Fruit fly (Drosophila melanogaster) whole organism, embryonic: ENCODE measurements around the gene CG4770.

Experiments used
- Aef1 ChIP-seq: fragments of 200-800 bp; sonication (Bioruptor generic); IDR thresholded peaks from 3 replicates; pipeline ENCODE4 v1.3.6; 2022; ENCODE audit warnings: missing biosample characterization, missing genetic modification characterization
- B-H1 ChIP-seq: fragments of 200-800 bp; sonication (Bioruptor generic); IDR thresholded peaks from 3 replicates; pipeline ENCODE4 v1.3.6; 2022; ENCODE audit warnings: missing biosample characterization, missing genetic modification characterization
- CG10209 ChIP-seq: fragments of 200-800 bp; sonication (Bioruptor generic); optimal IDR thresholded peaks from 3 replicates; lab custom pipeline; 2017; ENCODE audit warnings: missing biosample characterization, mild to moderate bottlenecking, missing genetic modification characterization, missing genetic modification reagents
- CG10366 ChIP-seq: fragments of 200-800 bp; sonication (Bioruptor generic); IDR thresholded peaks from 2 replicates; pipeline ENCODE4 v1.3.6; 2022; ENCODE audit warnings: missing biosample characterization, missing genetic modification characterization
- CG10431 ChIP-seq: fragments of 200-800 bp; sonication (Bioruptor generic); optimal IDR thresholded peaks from 3 replicates; lab custom pipeline; 2018; ENCODE audit warnings: missing biosample characterization, mild to moderate bottlenecking, missing genetic modification characterization
- CG11560 ChIP-seq: fragments of 200-800 bp; sonication (Bioruptor generic); IDR thresholded peaks from 3 replicates; pipeline ENCODE4 v1.3.6; 2022; ENCODE audit warnings: missing biosample characterization, missing genetic modification characterization
- CG12071 ChIP-seq: fragments of 200-800 bp; sonication (Bioruptor generic); optimal IDR thresholded peaks from 3 replicates; lab custom pipeline; 2018; ENCODE audit warnings: missing biosample characterization, mild to moderate bottlenecking, missing genetic modification characterization
- CG12219 ChIP-seq: fragments of 200-800 bp; sonication (Bioruptor generic); optimal IDR thresholded peaks from 3 replicates; lab custom pipeline; 2018; ENCODE audit warnings: missing biosample characterization, mild to moderate bottlenecking, missing genetic modification characterization
- CG1233 ChIP-seq: fragments of 200-800 bp; sonication (Bioruptor generic); optimal IDR thresholded peaks from 4 replicates; lab custom pipeline; 2018; ENCODE audit warnings: missing biosample characterization, mild to moderate bottlenecking, missing genetic modification characterization
- CG13123 ChIP-seq: fragments of 200-800 bp; sonication (Bioruptor generic); optimal IDR thresholded peaks from 2 replicates; lab custom pipeline; 2016; ENCODE audit warnings: missing biosample characterization, missing genetic modification characterization
- CG1602 ChIP-seq: fragments of 200-800 bp; sonication (Bioruptor generic); optimal IDR thresholded peaks from 3 replicates; lab custom pipeline; 2016; ENCODE audit warnings: missing biosample characterization, missing genetic modification characterization
- CG17385 ChIP-seq: fragments of 200-800 bp; sonication (Bioruptor generic); optimal IDR thresholded peaks from 3 replicates; lab custom pipeline; 2018; ENCODE audit warnings: missing biosample characterization, mild to moderate bottlenecking, missing genetic modification characterization
- CG18011 ChIP-seq: fragments of 200-800 bp; sonication (Bioruptor generic); optimal IDR thresholded peaks from 2 replicates; lab custom pipeline; 2017; ENCODE audit warnings: missing biosample characterization, missing genetic modification characterization, mild to moderate bottlenecking, moderate library complexity, missing genotype
- CG2120 ChIP-seq: fragments of 200-800 bp; sonication (Bioruptor generic); optimal IDR thresholded peaks from 3 replicates; lab custom pipeline; 2016; ENCODE audit warnings: missing biosample characterization, missing genetic modification characterization
- CG2199 ChIP-seq: fragments of 200-800 bp; sonication (Bioruptor generic); IDR thresholded peaks from 3 replicates; pipeline ENCODE4 v1.3.6; 2022; ENCODE audit warnings: missing biosample characterization, missing genetic modification characterization
- CG32532 ChIP-seq: fragments of 200-800 bp; sonication (Bioruptor generic); IDR thresholded peaks from 2 replicates; pipeline ENCODE4 v1.3.6; 2022; ENCODE audit warnings: missing biosample characterization, missing genetic modification characterization
- CG32772 ChIP-seq: fragments of 200-800 bp; sonication (Bioruptor generic); IDR thresholded peaks from 2 replicates; pipeline ENCODE4 v1.3.6; 2022; ENCODE audit warnings: missing biosample characterization, missing genetic modification characterization
- CG33213 ChIP-seq: fragments of 200-800 bp; sonication (Bioruptor generic); optimal IDR thresholded peaks from 3 replicates; lab custom pipeline; 2016; ENCODE audit warnings: missing biosample characterization, missing genetic modification characterization
- CG33557 ChIP-seq: fragments of 200-800 bp; sonication (Bioruptor generic); optimal IDR thresholded peaks from 2 replicates; lab custom pipeline; 2019; ENCODE audit warnings: missing biosample characterization, mild to moderate bottlenecking, missing genetic modification characterization, moderate library complexity
- CG43689 ChIP-seq: fragments of 200-800 bp; sonication (Bioruptor generic); IDR thresholded peaks from 2 replicates; pipeline ENCODE4 v1.3.6; 2022; ENCODE audit warnings: missing biosample characterization, missing genetic modification characterization
- CG5953 ChIP-seq: fragments of 200-800 bp; sonication (Bioruptor generic); IDR thresholded peaks from 2 replicates; pipeline ENCODE4 v1.3.6; 2022; ENCODE audit warnings: missing biosample characterization, missing genetic modification characterization
- CG6791 ChIP-seq: fragments of 200-800 bp; sonication (Bioruptor generic); IDR thresholded peaks from 3 replicates; pipeline ENCODE4 v1.3.6; 2022; ENCODE audit warnings: missing biosample characterization, missing genetic modification characterization; ENCODE audit not compliant: partially characterized antibody
- CG8924 ChIP-seq: fragments of 200-800 bp; optimal IDR thresholded peaks from 3 replicates; lab custom pipeline; 2019; ENCODE audit warnings: missing biosample characterization, mild to moderate bottlenecking, missing genetic modification characterization, moderate library complexity
- CG9797 ChIP-seq: fragments of 200-800 bp; sonication (Bioruptor generic); optimal IDR thresholded peaks from 3 replicates; lab custom pipeline; 2018; ENCODE audit warnings: missing biosample characterization, mild to moderate bottlenecking, missing genetic modification characterization
- Dek ChIP-seq: fragments of 200-800 bp; sonication (Bioruptor generic); optimal IDR thresholded peaks from 3 replicates; lab custom pipeline; 2019; ENCODE audit warnings: missing biosample characterization, mild to moderate bottlenecking, missing genetic modification characterization, moderate library complexity
- HLH4C ChIP-seq: fragments of 200-800 bp; sonication (Bioruptor generic); IDR thresholded peaks from 3 replicates; pipeline ENCODE4 v1.3.6; 2022; ENCODE audit warnings: missing biosample characterization, missing genetic modification characterization; ENCODE audit not compliant: partially characterized antibody
- Hmx ChIP-seq: fragments of 200-800 bp; sonication (Bioruptor generic); optimal IDR thresholded peaks from 2 replicates; lab custom pipeline; 2016; ENCODE audit warnings: missing biosample characterization, missing genetic modification characterization
- Hr51 ChIP-seq, 2 experiments: fragments of 200-800 bp; sonication (Bioruptor generic); optimal IDR thresholded peaks; 2 replicates in 1 of 2; 3 replicates in 1 of 2; lab custom pipeline; 2016 to 2018; ENCODE audit warnings: missing biosample characterization in 2 of 2, missing genetic modification characterization in 2 of 2, mild to moderate bottlenecking in 1 of 2, moderate library complexity in 1 of 2
- MTF-1 ChIP-seq: fragments of 200-800 bp; sonication (Bioruptor generic); optimal IDR thresholded peaks from 2 replicates; lab custom pipeline; 2018; ENCODE audit warnings: missing biosample characterization, mild to moderate bottlenecking, missing genetic modification characterization, borderline replicate concordance
- Neu2 ChIP-seq: fragments of 200-800 bp; sonication (Bioruptor generic); optimal IDR thresholded peaks from 3 replicates; lab custom pipeline; 2016; ENCODE audit warnings: missing biosample characterization, missing genetic modification characterization, borderline replicate concordance
- NfI ChIP-seq: fragments of 200-800 bp; sonication (Bioruptor generic); optimal IDR thresholded peaks from 3 replicates; lab custom pipeline; 2018; ENCODE audit warnings: missing biosample characterization, mild to moderate bottlenecking, missing genetic modification characterization, moderate library complexity
- Oli ChIP-seq: fragments of 200-800 bp; sonication (Bioruptor generic); optimal IDR thresholded peaks from 2 replicates; lab custom pipeline; 2018; ENCODE audit warnings: missing biosample characterization, mild to moderate bottlenecking, missing genetic modification characterization, moderate library complexity
- PHDP ChIP-seq: fragments of 200-800 bp; sonication (Bioruptor generic); optimal IDR thresholded peaks from 3 replicates; lab custom pipeline; 2018; ENCODE audit warnings: missing biosample characterization, mild to moderate bottlenecking, missing genetic modification characterization, moderate library complexity
- ara ChIP-seq: fragments of 200-800 bp; sonication (Bioruptor generic); IDR thresholded peaks from 2 replicates; pipeline ENCODE4 v1.3.6; 2022; ENCODE audit warnings: missing biosample characterization, missing genetic modification characterization
- cg ChIP-seq: fragments of 200-800 bp; sonication (Bioruptor generic); optimal IDR thresholded peaks from 3 replicates; lab custom pipeline; 2019; ENCODE audit warnings: missing biosample characterization, mild to moderate bottlenecking, missing genetic modification characterization, moderate library complexity
- ci ChIP-seq: fragments of 200-800 bp; sonication (Bioruptor generic); IDR thresholded peaks from 3 replicates; pipeline ENCODE4 v1.3.6; 2022; ENCODE audit warnings: missing biosample characterization, missing genetic modification characterization
- ewg ChIP-seq: fragments of 200-800 bp; sonication (Bioruptor generic); optimal IDR thresholded peaks from 3 replicates; lab custom pipeline; 2017; ENCODE audit warnings: mild to moderate bottlenecking, missing biosample characterization, missing genetic modification reagents, missing genetic modification characterization
- fd3F ChIP-seq: fragments of 200-800 bp; sonication (Bioruptor generic); optimal IDR thresholded peaks from 2 replicates; lab custom pipeline; 2018; ENCODE audit warnings: missing biosample characterization, mild to moderate bottlenecking, missing genetic modification characterization, moderate library complexity
- gfzf ChIP-seq: fragments of 200-800 bp; sonication (Bioruptor generic); optimal IDR thresholded peaks from 2 replicates; lab custom pipeline; 2016; ENCODE audit warnings: missing biosample characterization, mild to moderate bottlenecking, missing genetic modification characterization, moderate library complexity
- h ChIP-seq: fragments of >200 bp; optimal IDR thresholded peaks from 2 replicates; lab custom pipeline; 2017
- klu ChIP-seq: fragments of 200-800 bp; sonication (Bioruptor generic); IDR thresholded peaks from 2 replicates; pipeline ENCODE4 v1.3.6; 2022; ENCODE audit warnings: missing biosample characterization, missing genetic modification characterization
- mld ChIP-seq: fragments of 200-800 bp; sonication (Bioruptor generic); IDR thresholded peaks from 3 replicates; pipeline ENCODE4 v1.3.6; 2022; ENCODE audit warnings: missing biosample characterization, missing genetic modification characterization; ENCODE audit not compliant: partially characterized antibody
- nerfin-1 ChIP-seq: fragments of 200-800 bp; sonication (Bioruptor generic); optimal IDR thresholded peaks from 3 replicates; lab custom pipeline; 2019; ENCODE audit warnings: missing biosample characterization, mild to moderate bottlenecking, missing genetic modification characterization, moderate library complexity
- onecut ChIP-seq: fragments of 200-800 bp; sonication (Bioruptor generic); IDR thresholded peaks from 2 replicates; pipeline ENCODE4 v1.3.6; 2022; ENCODE audit warnings: missing biosample characterization, missing genetic modification characterization
- phol ChIP-seq: fragments of 200-800 bp; sonication (Bioruptor generic); optimal IDR thresholded peaks from 3 replicates; lab custom pipeline; 2018; ENCODE audit warnings: missing biosample characterization, mild to moderate bottlenecking, missing genetic modification characterization, moderate library complexity
- row ChIP-seq: fragments of 200-800 bp; sonication (Bioruptor generic); IDR thresholded peaks from 3 replicates; pipeline ENCODE4 v1.3.6; 2022; ENCODE audit warnings: missing biosample characterization, missing genetic modification characterization
- sd ChIP-seq: fragments of 200-800 bp; sonication (Bioruptor generic); optimal IDR thresholded peaks from 3 replicates; lab custom pipeline; 2018; ENCODE audit warnings: missing biosample characterization, mild to moderate bottlenecking, missing genetic modification characterization, moderate library complexity
- sna ChIP-seq: fragments of 200-800 bp; sonication (Bioruptor generic); IDR thresholded peaks from 2 replicates; pipeline ENCODE4 v1.3.6; 2022; ENCODE audit warnings: missing biosample characterization, missing genetic modification characterization; ENCODE audit not compliant: partially characterized antibody
- vnd ChIP-seq: fragments of 200-800 bp; sonication (Bioruptor generic); IDR thresholded peaks from 3 replicates; pipeline ENCODE4 v1.3.6; 2022; ENCODE audit warnings: missing biosample characterization, missing genetic modification characterization; ENCODE audit not compliant: partially characterized antibody

Gene CG4770

dm6 chr3R:19889603-19890187 lies 28.6 kb upstream of the CG4770 start (continued):
- no peak for TF ChIP-seq h
- no peak for TF ChIP-seq sna (GFP tag; lab: Robert Waterston, UW)
- TF ChIP-seq CG32772 (GFP tag; lab: Robert Waterston, UW): no peak
- peak; percentile 78 for TF ChIP-seq Dek (tag; lab: Kevin White, UChicago)
- no peak for TF ChIP-seq vnd
- TF ChIP-seq fd3F: peak; percentile 76
- no peak for TF ChIP-seq CG2199 (GFP tag; lab: Robert Waterston, UW)
- peak; percentile 38; the same call in 1 of the 2 replicates for TF ChIP-seq onecut
- TF ChIP-seq CG6791 (GFP tag; lab: Robert Waterston, UW): no peak
- no peak for TF ChIP-seq CG33557 (GFP tag; lab: Kevin White, UChicago)
- peak; percentile 43 for TF ChIP-seq ewg (GFP tag; lab: Kevin White, UChicago)
- TF ChIP-seq CG11560 (tag; lab: Robert Waterston, UW): no peak
- peak; percentile 65 for TF ChIP-seq sd (tag; lab: Kevin White, UChicago)
- peak; percentile 28 for TF ChIP-seq CG1602 (GFP tag; lab: Kevin White, UChicago)
- peak; percentile 78 for TF ChIP-seq phol
- no peak for TF ChIP-seq mld
- TF ChIP-seq CG10209 (GFP tag; lab: Kevin White, UChicago): peak; percentile 80
- TF ChIP-seq MTF-1 (GFP tag; lab: Kevin White, UChicago): peak; percentile 23
- TF ChIP-seq klu (GFP tag; lab: Robert Waterston, UW): no peak
- peak; percentile 27 for TF ChIP-seq CG33213 (GFP tag; lab: Kevin White, UChicago)
- TF ChIP-seq PHDP (tag; lab: Kevin White, UChicago): peak; percentile 85
- peak; percentile 46 for TF ChIP-seq CG12219 (GFP tag; lab: Kevin White, UChicago)
- TF ChIP-seq CG1233 (GFP tag; lab: Kevin White, UChicago): peak; percentile 79
- TF ChIP-seq Oli: peak; percentile 75
- TF ChIP-seq CG10431 (GFP tag; lab: Kevin White, UChicago): no peak
- TF ChIP-seq CG32532: peak; percentile 76
- TF ChIP-seq Aef1 (GFP tag; lab: Robert Waterston, UW): peak; percentile 58; the same call in 2 of the 3 replicates
- peak; percentile 66 for TF ChIP-seq NfI (GFP tag; lab: Kevin White, UChicago)
- no peak for TF ChIP-seq CG5953 (GFP tag; lab: Robert Waterston, UW)
- TF ChIP-seq gfzf: no peak
- peak; percentile 64 for TF ChIP-seq CG17385
- peak in 1 of 2 experiments; percentile 88 for TF ChIP-seq Hr51 (GFP tag; optimal IDR thresholded peaks at IDR 0.05; lab: Kevin White, UChicago)
- TF ChIP-seq CG18011 (GFP tag; lab: Kevin White, UChicago): peak; percentile 6
- TF ChIP-seq CG10366 (GFP tag; lab: Robert Waterston, UW): peak; percentile 46; the same call in 1 of the 2 replicates
- no peak for TF ChIP-seq B-H1 (GFP tag; lab: Robert Waterston, UW)
- peak; percentile 33 for TF ChIP-seq CG12071 (GFP tag; lab: Kevin White, UChicago)
- TF ChIP-seq Neu2 (GFP tag; lab: Kevin White, UChicago): no peak
- peak; percentile 31 for TF ChIP-seq nerfin-1
- TF ChIP-seq CG43689 (GFP tag; lab: Robert Waterston, UW): no peak
- TF ChIP-seq row (GFP tag; lab: Robert Waterston, UW): peak; percentile 79
- TF ChIP-seq ara (GFP tag; lab: Robert Waterston, UW): 0 out of 2 replicates have a peak, but pooled peaks have one; percentile 7
- TF ChIP-seq CG2120: peak; percentile 70
- TF ChIP-seq HLH4C (GFP tag; lab: Robert Waterston, UW): no peak
- no peak for TF ChIP-seq CG9797 (GFP tag; lab: Kevin White, UChicago)
- TF ChIP-seq CG8924 (tag; lab: Kevin White, UChicago): peak; percentile 87
- TF ChIP-seq Hmx (GFP tag; lab: Kevin White, UChicago): no peak
- TF ChIP-seq CG13123 (GFP tag; lab: Kevin White, UChicago): no peak
- TF ChIP-seq ci: 0 out of 3 replicates have a peak, but pooled peaks have one; percentile 20
- peak; percentile 81 for TF ChIP-seq cg (GFP tag; lab: Kevin White, UChicago)
